Worm (Caenorhabditis elegans): Measurements from ENCODE around the gene fkh-7.

fkh-7 gene

ce11 chrIV:5582760-5583159 is 1.7 kb upstream of the fkh-7 start:
- TF ChIP-seq nfyb-1 (GFP tag; IDR thresholded peaks at IDR 0.05) (peak; percentile 25; the same call in 1 of the 2 replicates), F37B4.10 (GFP tag; IDR thresholded peaks at IDR 0.05) (no peak)

ce11 chrIV:5583184-5583583 is 1.3 kb upstream of the fkh-7 start:
- TF ChIP-seq F10E7.11 (tag; optimal IDR thresholded peaks at IDR 0.05) (no peak), Y79H2A.3 (GFP tag; conservative IDR thresholded peaks at IDR 0.05) (no peak), ztf-22 (GFP tag; optimal IDR thresholded peaks at IDR 0.05) (no peak), lsy-27 (tag; optimal IDR thresholded peaks at IDR 0.05; ENCODE audit: borderline replicate concordance, insufficient read depth) (no peak), Y53F4B.3 (GFP tag; IDR thresholded peaks at IDR 0.05) (no peak), tbp1 (GFP tag; optimal IDR thresholded peaks at IDR 0.05) (no peak)

ce11 chrIV:5586320-5586720 is 1.8 kb downstream of the fkh-7 start:
- TF ChIP-seq pbrm-1 (GFP tag; IDR thresholded peaks at IDR 0.05) (no peak), attf-5 (GFP tag; optimal IDR thresholded peaks at IDR 0.05) (no peak), ceh-27 (GFP tag; optimal IDR thresholded peaks at IDR 0.05) (peak; percentile 28), egrh-3 (GFP tag; IDR thresholded peaks at IDR 0.05) (no peak), nhr-27 (tag; optimal IDR thresholded peaks at IDR 0.05) (no peak), K12H6.12 (tag; optimal IDR thresholded peaks at IDR 0.05) (peak; percentile 70)

DNA sequence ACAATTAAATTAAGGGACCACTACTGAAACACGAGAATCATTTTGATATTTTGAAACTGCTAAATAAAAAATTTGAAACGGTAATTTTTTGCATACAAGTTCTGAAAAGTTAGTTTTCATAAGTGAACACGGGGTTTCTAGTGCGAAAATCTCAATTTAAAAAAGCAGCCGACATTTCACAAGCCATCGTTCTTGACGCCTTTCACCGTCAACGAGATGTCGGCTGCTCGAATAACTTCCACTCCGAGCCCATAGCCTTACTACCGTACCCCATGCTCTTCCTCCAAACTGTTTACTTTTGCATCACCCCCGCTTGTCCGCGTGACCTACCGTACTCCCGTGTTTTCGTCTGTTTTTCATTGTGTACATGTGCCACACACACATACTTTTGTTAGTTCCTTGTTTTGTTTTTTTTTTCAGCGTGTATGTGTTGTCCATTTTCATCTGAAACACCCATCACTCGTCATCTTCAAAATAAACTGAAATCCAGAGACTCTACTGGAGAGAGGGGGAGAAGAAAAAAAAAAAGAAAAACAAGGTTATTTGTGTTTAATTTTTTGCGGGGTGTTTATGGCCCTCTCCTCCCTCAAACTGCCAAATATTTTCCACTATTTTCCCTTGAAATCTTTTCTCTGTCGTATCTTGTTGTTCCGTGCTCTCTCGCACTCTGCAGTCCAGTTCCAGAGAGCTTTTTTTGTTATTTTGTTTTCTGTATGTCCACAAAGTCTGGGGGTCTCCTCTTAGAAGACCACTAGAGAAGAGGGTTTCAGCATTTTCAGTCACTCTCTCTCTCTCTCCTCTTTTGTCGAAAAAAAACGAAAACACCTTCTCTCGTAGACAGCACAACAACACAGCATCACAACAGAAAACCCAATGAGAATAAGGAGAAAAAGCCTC is 3.7 kb downstream of the fkh-7 start:
- TF ChIP-seq snpc-4 (GFP tag; optimal IDR thresholded peaks at IDR 0.05) (no peak), snpc-4 (tag; optimal IDR thresholded peaks at IDR 0.05) (peak in 3 of 4 experiments; percentile 17 to 68 (median 66)), K12H6.12 (tag; optimal IDR thresholded peaks at IDR 0.05) (peak; percentile 36), B0019.2 (GFP tag; conservative IDR thresholded peaks at IDR 0.05) (no peak)

DNA sequence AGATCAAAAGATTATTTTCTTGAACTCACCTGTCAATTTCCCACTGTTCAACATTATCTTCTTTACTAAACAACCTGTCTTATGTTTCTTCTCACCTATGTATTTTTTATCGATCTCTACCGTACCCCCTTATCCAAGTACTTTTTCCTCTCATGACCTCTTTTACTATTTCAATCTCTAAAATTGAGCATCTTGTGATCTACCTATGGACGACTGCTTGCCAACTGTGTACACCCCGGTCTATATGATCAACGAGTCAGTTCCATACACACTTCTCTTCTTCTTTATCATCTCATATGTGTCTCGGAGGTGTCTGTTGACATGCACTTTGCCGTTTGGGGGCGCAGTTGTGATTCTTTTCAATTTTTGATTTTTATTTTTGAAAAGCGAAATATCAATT is 5.6 kb downstream of the fkh-7 start:
- TF ChIP-seq madf-3 (GFP tag; IDR thresholded peaks at IDR 0.05) (no peak), F52B5.7 (tag; optimal IDR thresholded peaks at IDR 0.05) (no peak), cebp-1 (GFP tag; IDR thresholded peaks at IDR 0.05) (no peak), cebp-1 (tag; optimal IDR thresholded peaks at IDR 0.05) (peak; percentile 62), nhr-90 (tag; optimal IDR thresholded peaks at IDR 0.05) (peak; percentile 21), snpc-4 (GFP tag; optimal IDR thresholded peaks at IDR 0.05) (no peak), snpc-4 (tag; optimal IDR thresholded peaks at IDR 0.05) (peak in 1 of 4 experiments; percentile 16), pha-4 (tag; optimal IDR thresholded peaks at IDR 0.05) (peak; percentile 9), dox-1 (GFP tag; IDR thresholded peaks at IDR 0.05) (peak; percentile 67), lir-1 (GFP tag; conservative IDR thresholded peaks at IDR 0.05) (no peak), ztf-22 (GFP tag; optimal IDR thresholded peaks at IDR 0.05) (peak; percentile 31), madf-10 (tag; optimal IDR thresholded peaks at IDR 0.05) (peak; percentile 17), B0336.3 (GFP tag; IDR thresholded peaks at IDR 0.05) (0 out of 2 replicates have a peak, but pooled peaks have one; percentile 26), ztf-18 (tag; optimal IDR thresholded peaks at IDR 0.05) (no peak), snpc-1.3 (tag; optimal IDR thresholded peaks at IDR 0.05; ENCODE audit: insufficient read depth) (no peak), tbp1 (GFP tag; optimal IDR thresholded peaks at IDR 0.05) (peak; percentile 18), rpc-1 (optimal IDR thresholded peaks at IDR 0.05) (no peak), rpc-1 (tag; optimal IDR thresholded peaks at IDR 0.05) (no peak), Y53G8AR.9 (GFP tag; conservative IDR thresholded peaks at IDR 0.05) (no peak), T26A5.8 (tag; optimal IDR thresholded peaks at IDR 0.05) (no peak), somi-1 (GFP tag; optimal IDR thresholded peaks at IDR 0.05) (no peak), akir-1 (GFP tag; optimal IDR thresholded peaks at IDR 0.05) (no peak), F49E8.2 (tag; optimal IDR thresholded peaks at IDR 0.05; ENCODE audit: insufficient read depth) (no peak), sptf-2 (GFP tag; optimal IDR thresholded peaks at IDR 0.05) (no peak), rec-8 (tag; optimal IDR thresholded peaks at IDR 0.05) (no peak), dpl-1 (GFP tag; optimal IDR thresholded peaks at IDR 0.05) (no peak), lin-35 (GFP tag; optimal IDR thresholded peaks at IDR 0.05) (no peak)
